Fruit fly (Drosophila melanogaster): Measurements from ENCODE around the gene snRNP-U1-70K.

The snRNP-U1-70K gene

dm6 chr2L:6922091-6922753 is 49.3 kb downstream of the snRNP-U1-70K start (continued):
- TF ChIP-seq kah (GFP tag; optimal IDR thresholded peaks at IDR 0.05) (peak; percentile 1), CG31224 (GFP tag; IDR thresholded peaks at IDR 0.05) (no peak), B-H1 (GFP tag; IDR thresholded peaks at IDR 0.05) (no peak; the same call in 2 of the 3 replicates), inv (GFP tag; IDR thresholded peaks at IDR 0.05; ENCODE audit: partially characterized antibody) (no peak), bcd (GFP tag; optimal IDR thresholded peaks at IDR 0.05) (no peak), bbx (GFP tag; IDR thresholded peaks at IDR 0.05; ENCODE audit: partially characterized antibody) (no peak), abd-A (tag; optimal IDR thresholded peaks at IDR 0.05) (no peak), disco-r (GFP tag; optimal IDR thresholded peaks at IDR 0.05) (no peak), Hmx (GFP tag; optimal IDR thresholded peaks at IDR 0.05) (no peak), btn (GFP tag; optimal IDR thresholded peaks at IDR 0.05) (peak; percentile 21), zfh1 (GFP tag; IDR thresholded peaks at IDR 0.05) (peak; percentile 85), jumu (GFP tag; optimal IDR thresholded peaks at IDR 0.05) (peak; percentile 58), odd (GFP tag; optimal IDR thresholded peaks at IDR 0.05) (peak; percentile 13), corto (GFP tag; optimal IDR thresholded peaks at IDR 0.05) (peak; percentile 38), YL-1 (GFP tag; optimal IDR thresholded peaks at IDR 0.05) (no peak), so (GFP tag; IDR thresholded peaks at IDR 0.05) (no peak), CG30431 (GFP tag; optimal IDR thresholded peaks at IDR 0.05) (no peak), CG11085 (GFP tag; IDR thresholded peaks at IDR 0.05) (no peak), onecut (GFP tag; IDR thresholded peaks at IDR 0.05) (peak; percentile 70), Dip2 (GFP tag; IDR thresholded peaks at IDR 0.05) (no peak), ap (GFP tag; IDR thresholded peaks at IDR 0.05) (peak; percentile 72), mld (GFP tag; IDR thresholded peaks at IDR 0.05; ENCODE audit: partially characterized antibody) (no peak), Nf-YB (GFP tag; optimal IDR thresholded peaks at IDR 0.05) (no peak), Hr39 (optimal IDR thresholded peaks at IDR 0.05) (no peak), danr (GFP tag; IDR thresholded peaks at IDR 0.05) (0 out of 2 replicates have a peak, but pooled peaks have one; percentile 30), HHEX (GFP tag; optimal IDR thresholded peaks at IDR 0.05) (peak; percentile 65), CG3847 (GFP tag; IDR thresholded peaks at IDR 0.05) (no peak), CG1647 (GFP tag; optimal IDR thresholded peaks at IDR 0.05) (no peak), emc (GFP tag; optimal IDR thresholded peaks at IDR 0.05) (peak; percentile 52), ci (GFP tag; IDR thresholded peaks at IDR 0.05) (no peak; the same call in 1 of the 3 replicates), CG12236 (GFP tag; optimal IDR thresholded peaks at IDR 0.05) (peak; percentile 52), CG12744 (GFP tag; optimal IDR thresholded peaks at IDR 0.05) (peak; percentile 58), sc (optimal IDR thresholded peaks at IDR 0.05) (no peak), sc (GFP tag; optimal IDR thresholded peaks at IDR 0.05) (peak; percentile 50), hbn (GFP tag; IDR thresholded peaks at IDR 0.05; ENCODE audit: partially characterized antibody) (no peak), Aef1 (GFP tag; IDR thresholded peaks at IDR 0.05) (no peak; the same call in 1 of the 3 replicates), CG33557 (GFP tag; optimal IDR thresholded peaks at IDR 0.05) (no peak), CG13894 (tag; optimal IDR thresholded peaks at IDR 0.05) (no peak), CG15011 (GFP tag; optimal IDR thresholded peaks at IDR 0.05) (no peak), Atf3 (GFP tag; optimal IDR thresholded peaks at IDR 0.05) (no peak), HLH3B (GFP tag; IDR thresholded peaks at IDR 0.05) (peak; percentile 81; the same call in 1 of the 2 replicates), ac (GFP tag; optimal IDR thresholded peaks at IDR 0.05) (no peak), CG13775 (GFP tag; optimal IDR thresholded peaks at IDR 0.05) (peak; percentile 53), CG9817 (tag; optimal IDR thresholded peaks at IDR 0.05) (no peak), CG8359 (GFP tag; optimal IDR thresholded peaks at IDR 0.05; ENCODE audit: borderline replicate concordance) (no peak), Hr78 (GFP tag; optimal IDR thresholded peaks at IDR 0.05) (no peak), BtbVII (GFP tag; optimal IDR thresholded peaks at IDR 0.05) (no peak), unpg (GFP tag; optimal IDR thresholded peaks at IDR 0.05) (no peak), Nf-YC (tag; optimal IDR thresholded peaks at IDR 0.05) (no peak), Ets65A (GFP tag) (peak; percentile 96), Taf1 (GFP tag; IDR thresholded peaks at IDR 0.05) (no peak)
